Worm (Caenorhabditis elegans) whole organism, L1 larva: ENCODE data around the gene grl-3.
A peak's percentile ranks its signal among the peaks of the same experiment; 100 is the strongest.

Experiments
- C16A3.4 ChIP-seq: fragments of 150-350 bp; optimal IDR thresholded peaks from 2 replicates; lab custom pipeline; 2014; ENCODE audit warnings: missing biosample characterization, missing genetic modification characterization
- F16B12.6 ChIP-seq: fragments of 150-350 bp; optimal IDR thresholded peaks from 2 replicates; lab custom pipeline; 2014; ENCODE audit warnings: missing biosample characterization, missing genetic modification characterization
- alr-1 ChIP-seq: fragments of 200-800 bp; sonication (Bioruptor generic); optimal IDR thresholded peaks from 2 replicates; lab custom pipeline; 2018; ENCODE audit warnings: borderline replicate concordance, mild to moderate bottlenecking, missing genetic modification characterization, missing compliant biosample characterization
- aly-2 ChIP-seq: fragments of 150-350 bp; optimal IDR thresholded peaks from 2 replicates; lab custom pipeline; 2014; ENCODE audit warnings: missing biosample characterization, missing genetic modification characterization
- ceh-63 ChIP-seq: fragments of 200-800 bp; sonication (Bioruptor generic); optimal IDR thresholded peaks from 2 replicates; lab custom pipeline; 2018; ENCODE audit warnings: mild to moderate bottlenecking, missing genetic modification characterization, missing compliant biosample characterization
- ceh-82 ChIP-seq, 3 experiments: fragments of 150-350 bp in 1 of 3; sonication (generic microtip) in 2 of 3; optimal IDR thresholded peaks; 2 replicates each; lab custom pipeline; 2014 to 2017; ENCODE audit warnings: missing biosample characterization in 3 of 3, missing genetic modification characterization in 3 of 3
- ces-1 ChIP-seq: fragments of 150-350 bp; optimal IDR thresholded peaks from 2 replicates; lab custom pipeline; 2014; ENCODE audit warnings: missing biosample characterization, missing genetic modification reagents, missing genetic modification characterization
- dsc-1 ChIP-seq: sonication (generic microtip); optimal IDR thresholded peaks from 2 replicates; lab custom pipeline; 2016; ENCODE audit warnings: mild to moderate bottlenecking, missing genetic modification characterization, missing compliant biosample characterization
- efl-1 ChIP-seq, 4 experiments: fragments of 150-350 bp; optimal IDR thresholded peaks in 3 of 4; peaks in 1 of 4; 1 replicate in 1 of 4; 2 replicates in 3 of 4; lab custom pipeline; 2014; ENCODE audit warnings: missing biosample characterization in 2 of 4, missing genetic modification characterization in 2 of 4, missing genetic modification reagents in 2 of 4
- efl-3 ChIP-seq: fragments of 200-800 bp; sonication (Bioruptor generic); optimal IDR thresholded peaks from 2 replicates; lab custom pipeline; 2018; ENCODE audit warnings: mild to moderate bottlenecking, missing genetic modification characterization, missing compliant biosample characterization
- egl-13 ChIP-seq: sonication (generic microtip); optimal IDR thresholded peaks from 2 replicates; lab custom pipeline; 2016; ENCODE audit warnings: missing genotype, missing genetic modification reagents, missing genetic modification characterization, missing compliant biosample characterization
- egl-27 ChIP-seq, 2 experiments: fragments of 150-350 bp in 1 of 2; sonication (generic microtip); optimal IDR thresholded peaks; 3 replicates each; lab custom pipeline; 2017 to 2018; ENCODE audit warnings: missing biosample characterization in 2 of 2, missing genetic modification characterization in 2 of 2, missing genetic modification reagents in 2 of 2
- elt-2 ChIP-seq: sonication (generic microtip); optimal IDR thresholded peaks from 2 replicates; lab custom pipeline; 2016; ENCODE audit warnings: missing genetic modification characterization, mild to moderate bottlenecking, inconsistent platforms, missing compliant biosample characterization, missing genetic modification reagents
- elt-3 ChIP-seq, 6 experiments: fragments of 150-350 bp in 1 of 6; sonication (generic microtip); optimal IDR thresholded peaks; 2 replicates each; lab custom pipeline; 2017 to 2018; ENCODE audit warnings: missing biosample characterization in 6 of 6, missing genetic modification characterization in 6 of 6, inconsistent platforms in 1 of 6
- ets-5 ChIP-seq: fragments of 200-800 bp; sonication (Bioruptor generic); IDR thresholded peaks from 2 replicates; pipeline ENCODE4 v1.3.6; 2022; ENCODE audit warnings: missing genetic modification characterization, missing compliant biosample characterization
- fkh-4 ChIP-seq: sonication (generic microtip); optimal IDR thresholded peaks from 2 replicates; lab custom pipeline; 2016; ENCODE audit warnings: missing compliant biosample characterization, missing genetic modification characterization, borderline replicate concordance
- fos-1 ChIP-seq: fragments of 150-350 bp; optimal IDR thresholded peaks from 2 replicates; lab custom pipeline; 2014; ENCODE audit warnings: missing biosample characterization, missing genetic modification characterization
- grh-1 ChIP-seq: fragments of 200-800 bp; sonication (Bioruptor generic); IDR thresholded peaks from 2 replicates; pipeline ENCODE4 v1.3.6; 2022; ENCODE audit warnings: missing genetic modification reagents, missing genetic modification characterization, missing compliant biosample characterization
- hlh-17 ChIP-seq: fragments of 200-800 bp; sonication (Bioruptor generic); optimal IDR thresholded peaks from 2 replicates; lab custom pipeline; 2018; ENCODE audit warnings: missing genetic modification characterization, mild to moderate bottlenecking, missing compliant biosample characterization, moderate library complexity, borderline replicate concordance
- hlh-4 ChIP-seq: sonication (generic microtip); optimal IDR thresholded peaks from 2 replicates; lab custom pipeline; 2016; ENCODE audit warnings: mild to moderate bottlenecking, missing genetic modification characterization, missing compliant biosample characterization
- jun-1 ChIP-seq: fragments of 150-350 bp; optimal IDR thresholded peaks from 2 replicates; lab custom pipeline; 2014; ENCODE audit warnings: missing biosample characterization, missing genetic modification reagents, missing genetic modification characterization
- lin-13 ChIP-seq: fragments of 150-350 bp; optimal IDR thresholded peaks from 2 replicates; lab custom pipeline; 2014; ENCODE audit warnings: missing biosample characterization, missing genetic modification reagents, missing genetic modification characterization
- lin-14 ChIP-seq: fragments of 200-800 bp; sonication (Bioruptor generic); optimal IDR thresholded peaks from 2 replicates; lab custom pipeline; 2018; ENCODE audit warnings: mild to moderate bottlenecking, missing genetic modification characterization, moderate library complexity, missing compliant biosample characterization
- lin-35 ChIP-seq, 2 experiments: fragments of 150-350 bp; optimal IDR thresholded peaks; 2 replicates each; lab custom pipeline; 2014; ENCODE audit warnings: missing biosample characterization in 2 of 2, missing genetic modification characterization in 2 of 2, missing genetic modification reagents in 2 of 2
- lin-39 ChIP-seq: fragments of 150-350 bp; optimal IDR thresholded peaks from 2 replicates; lab custom pipeline; 2014; ENCODE audit warnings: missing biosample characterization, missing genetic modification reagents, missing genetic modification characterization
- lir-3 ChIP-seq: sonication (generic microtip); optimal IDR thresholded peaks from 2 replicates; lab custom pipeline; 2016; ENCODE audit warnings: mild to moderate bottlenecking, missing genetic modification characterization, moderate library complexity, missing compliant biosample characterization; ENCODE audit not compliant: poor library complexity
- lsy-2 ChIP-seq, 2 experiments: fragments of 150-350 bp; optimal IDR thresholded peaks; 2 replicates each; lab custom pipeline; 2014; ENCODE audit warnings: missing biosample characterization in 2 of 2, missing genetic modification characterization in 2 of 2
- mab-9 ChIP-seq: fragments of 200-800 bp; sonication (Bioruptor generic); IDR thresholded peaks from 2 replicates; pipeline ENCODE4 v1.3.6; 2022; ENCODE audit warnings: missing genetic modification reagents, missing genetic modification characterization, missing compliant biosample characterization
- mdl-1 ChIP-seq, 2 experiments: fragments of 150-350 bp; optimal IDR thresholded peaks; 2 replicates each; lab custom pipeline; 2014 to 2017; ENCODE audit warnings: missing biosample characterization in 2 of 2, missing genetic modification characterization in 2 of 2, inconsistent platforms in 1 of 2
- mef-2 ChIP-seq: fragments of 150-350 bp; optimal IDR thresholded peaks from 2 replicates; lab custom pipeline; 2014; ENCODE audit warnings: missing biosample characterization, missing genetic modification characterization
- nhr-20 ChIP-seq: sonication (generic microtip); optimal IDR thresholded peaks from 2 replicates; lab custom pipeline; 2016; ENCODE audit warnings: mild to moderate bottlenecking, missing genetic modification characterization, missing compliant biosample characterization
- nhr-237 ChIP-seq: fragments of 150-350 bp; optimal IDR thresholded peaks from 2 replicates; lab custom pipeline; 2014; ENCODE audit warnings: missing biosample characterization, missing genetic modification characterization
- nhr-28 ChIP-seq: fragments of 150-350 bp; optimal IDR thresholded peaks from 2 replicates; lab custom pipeline; 2014; ENCODE audit warnings: missing biosample characterization, missing genetic modification characterization
- nhr-47 ChIP-seq: sonication (generic microtip); optimal IDR thresholded peaks from 2 replicates; lab custom pipeline; 2016; ENCODE audit warnings: mild to moderate bottlenecking, missing genetic modification characterization, moderate library complexity, missing compliant biosample characterization
- nhr-71 ChIP-seq: sonication (generic microtip); optimal IDR thresholded peaks from 2 replicates; lab custom pipeline; 2016; ENCODE audit warnings: mild to moderate bottlenecking, missing genetic modification characterization, moderate library complexity, missing compliant biosample characterization
- nhr-76 ChIP-seq: sonication (generic microtip); optimal IDR thresholded peaks from 2 replicates; lab custom pipeline; 2017; ENCODE audit warnings: missing biosample characterization, missing genetic modification characterization
- nhr-84 ChIP-seq: sonication (generic microtip); optimal IDR thresholded peaks from 2 replicates; lab custom pipeline; 2017; ENCODE audit warnings: missing biosample characterization, missing genetic modification characterization
- nhr-90 ChIP-seq: sonication (generic microtip); optimal IDR thresholded peaks from 2 replicates; lab custom pipeline; 2016; ENCODE audit warnings: mild to moderate bottlenecking, missing genetic modification characterization, missing compliant biosample characterization; ENCODE audit not compliant: poor library complexity
- pag-3 ChIP-seq: sonication (generic microtip); optimal IDR thresholded peaks from 2 replicates; lab custom pipeline; 2017; ENCODE audit warnings: missing genetic modification characterization, mild to moderate bottlenecking, missing compliant biosample characterization, antibody characterized with exemption, borderline replicate concordance; ENCODE audit not compliant: insufficient read depth
- pqm-1 ChIP-seq: sonication (generic microtip); optimal IDR thresholded peaks from 3 replicates; lab custom pipeline; 2017; ENCODE audit warnings: missing biosample characterization, missing genetic modification characterization
- rnt-1 ChIP-seq: sonication (generic microtip); optimal IDR thresholded peaks from 2 replicates; lab custom pipeline; 2016; ENCODE audit warnings: mild to moderate bottlenecking, missing genetic modification characterization, moderate library complexity, missing compliant biosample characterization
- snu-23 ChIP-seq: sonication (generic microtip); optimal IDR thresholded peaks from 2 replicates; lab custom pipeline; 2016; ENCODE audit warnings: missing genetic modification characterization, missing compliant biosample characterization
- sox-4 ChIP-seq: sonication (generic microtip); optimal IDR thresholded peaks from 2 replicates; lab custom pipeline; 2016; ENCODE audit warnings: missing genetic modification characterization, missing compliant biosample characterization
- sptf-1 ChIP-seq: fragments of 150-350 bp; optimal IDR thresholded peaks from 2 replicates; lab custom pipeline; 2014; ENCODE audit warnings: missing biosample characterization, missing genetic modification characterization
- tbx-2 ChIP-seq: sonication (generic microtip); optimal IDR thresholded peaks from 2 replicates; lab custom pipeline; 2016; ENCODE audit warnings: missing genetic modification characterization, missing compliant biosample characterization
- tlp-1 ChIP-seq: fragments of 150-350 bp; optimal IDR thresholded peaks from 2 replicates; lab custom pipeline; 2014; ENCODE audit warnings: missing biosample characterization, missing genetic modification characterization
- unc-30 ChIP-seq: sonication (generic microtip); optimal IDR thresholded peaks from 2 replicates; lab custom pipeline; 2017; ENCODE audit warnings: missing biosample characterization, missing genetic modification characterization
- unc-98 ChIP-seq: fragments of 200-800 bp; sonication (Bioruptor generic); IDR thresholded peaks from 2 replicates; pipeline ENCODE4 v1.3.6; 2022; ENCODE audit warnings: missing genetic modification characterization, missing compliant biosample characterization
- vab-15 ChIP-seq: sonication (generic microtip); optimal IDR thresholded peaks from 2 replicates; lab custom pipeline; 2017; ENCODE audit warnings: missing genotype, mild to moderate bottlenecking, missing genetic modification characterization, missing compliant biosample characterization
- xbp-1 ChIP-seq: sonication (generic microtip); optimal IDR thresholded peaks from 2 replicates; lab custom pipeline; 2016; ENCODE audit warnings: missing genetic modification characterization, missing compliant biosample characterization
- zag-1 ChIP-seq: fragments of 150-350 bp; optimal IDR thresholded peaks from 2 replicates; lab custom pipeline; 2014; ENCODE audit warnings: missing biosample characterization, missing genetic modification characterization
- ztf-11 ChIP-seq, 2 experiments: sonication (generic microtip); optimal IDR thresholded peaks; 2 replicates each; lab custom pipeline; 2016 to 2017; ENCODE audit warnings: missing genetic modification characterization in 2 of 2, missing biosample characterization in 1 of 2, missing compliant biosample characterization in 1 of 2

The grl-3 gene

ce11 chrV:11412125-11412524, 814 bp downstream of the grl-3 start:
- TF ChIP-seq vab-15 (tag; lab: Kevin White, UChicago) (no peak), nhr-28 (tag; lab: Kevin White, UChicago) (no peak), nhr-20 (tag; lab: Kevin White, UChicago) (peak; percentile 72), tbx-2 (tag; lab: Kevin White, UChicago) (no peak), nhr-47 (tag; lab: Kevin White, UChicago) (no peak), pqm-1 (tag; lab: Kevin White, UChicago) (no peak), sox-4 (no peak), tlp-1 (no peak), lin-39 (no peak), zag-1 (tag; lab: Kevin White, UChicago) (no peak), egl-13 (tag; lab: Kevin White, UChicago) (no peak), alr-1 (no peak), ces-1 (GFP tag; lab: Kevin White, UChicago) (no peak), fos-1 (tag; lab: Kevin White, UChicago) (no peak), lin-13 (no peak), snu-23 (GFP tag; lab: Kevin White, UChicago) (peak; percentile 74), unc-98 (GFP tag; lab: Robert Waterston, UW) (peak; percentile 43), unc-30 (tag; lab: Kevin White, UChicago) (no peak), lir-3 (no peak), ets-5 (GFP tag; lab: Robert Waterston, UW) (no peak), efl-3 (GFP tag; lab: Kevin White, UChicago) (no peak), nhr-90 (peak; percentile 61), grh-1 (GFP tag; lab: Robert Waterston, UW) (no peak), ceh-82 (tag; optimal IDR thresholded peaks at IDR 0.05; lab: Kevin White, UChicago) (peak in 1 of 3 experiments; percentile 3), aly-2 (tag; lab: Kevin White, UChicago) (no peak), dsc-1 (tag; lab: Kevin White, UChicago) (no peak), ztf-11 (tag; optimal IDR thresholded peaks at IDR 0.05; lab: Kevin White, UChicago) (no peak), mef-2 (no peak), egl-27 (tag; optimal IDR thresholded peaks at IDR 0.05; lab: Kevin White, UChicago) (no peak), F16B12.6 (tag; lab: Kevin White, UChicago) (no peak), pag-3 (tag; lab: Kevin White, UChicago) (no peak), sptf-1 (no peak), rnt-1 (tag; lab: Kevin White, UChicago) (peak; percentile 71), efl-1 (optimal IDR thresholded peaks at IDR 0.05; lab: Kevin White, UChicago) (peak; percentile 11 to 46), efl-1 (GFP tag; optimal IDR thresholded peaks at IDR 0.05 in 1 of 2; lab: Kevin White, UChicago) (peak; percentile 23 to 93), nhr-76 (tag; lab: Kevin White, UChicago) (no peak), lsy-2 (tag; optimal IDR thresholded peaks at IDR 0.05; lab: Kevin White, UChicago) (no peak), lin-14 (GFP tag; lab: Kevin White, UChicago) (peak; percentile 68), nhr-84 (tag; lab: Kevin White, UChicago) (no peak), C16A3.4 (peak; percentile 19), hlh-17 (GFP tag; lab: Kevin White, UChicago) (no peak), hlh-4 (tag; lab: Kevin White, UChicago) (no peak), mdl-1 (tag; optimal IDR thresholded peaks at IDR 0.05; lab: Kevin White, UChicago) (peak in 1 of 2 experiments; percentile 59), fkh-4 (tag; lab: Kevin White, UChicago) (no peak), ceh-63 (GFP tag; lab: Kevin White, UChicago) (no peak), xbp-1 (peak; percentile 6), mab-9 (GFP tag; lab: Robert Waterston, UW) (no peak), nhr-71 (peak; percentile 71), nhr-237 (tag; lab: Kevin White, UChicago) (no peak), lin-35 (GFP tag; optimal IDR thresholded peaks at IDR 0.05; lab: Kevin White, UChicago) (peak in 1 of 2 experiments; percentile 81), jun-1 (tag; lab: Kevin White, UChicago) (no peak), elt-2 (peak; percentile 72), elt-3 (tag; optimal IDR thresholded peaks at IDR 0.05; lab: Kevin White, UChicago) (peak in 2 of 6 experiments; percentile 19 to 23)
